Worm (Caenorhabditis elegans) whole organism, midembryonic: ENCODE measurements around the gene C53A5.11.

Experiments used
- T22C8.4 ChIP-seq: fragments of 200-800 bp; sonication (Bioruptor generic); IDR thresholded peaks from 2 replicates; pipeline ENCODE4 v1.3.6; 2022; ENCODE audit warnings: missing genetic modification characterization, missing compliant biosample characterization
- cog-1 ChIP-seq: sonication (generic microtip); optimal IDR thresholded peaks from 2 replicates; lab custom pipeline; 2016; ENCODE audit warnings: missing genetic modification characterization, missing compliant biosample characterization
- flt-1 ChIP-seq: fragments of 200-800 bp; sonication (Bioruptor generic); IDR thresholded peaks from 2 replicates; pipeline ENCODE4 v1.3.6; 2022; ENCODE audit warnings: missing genetic modification characterization, missing compliant biosample characterization
- klf-2 ChIP-seq: fragments of 200-800 bp; sonication (Bioruptor generic); conservative IDR thresholded peaks from 2 replicates; pipeline ENCODE4 v1.3.6; 2022; ENCODE audit warnings: missing genetic modification reagents, missing genetic modification characterization, missing compliant biosample characterization
- med-1 ChIP-seq: sonication (generic microtip); optimal IDR thresholded peaks from 2 replicates; lab custom pipeline; 2017; ENCODE audit warnings: missing genetic modification characterization, mild to moderate bottlenecking, missing compliant biosample characterization, antibody characterized with exemption, missing genetic modification reagents; ENCODE audit not compliant: insufficient read depth
- ref-1 ChIP-seq: fragments of 200-800 bp; sonication (Bioruptor generic); conservative IDR thresholded peaks from 2 replicates; pipeline ENCODE4 v1.3.6; 2022; ENCODE audit warnings: missing genetic modification reagents, missing genetic modification characterization, missing compliant biosample characterization
- tab-1 ChIP-seq: fragments of 200-800 bp; sonication (Bioruptor generic); IDR thresholded peaks from 2 replicates; pipeline ENCODE4 v1.3.6; 2022; ENCODE audit warnings: missing genetic modification characterization, missing compliant biosample characterization
- ztf-23 ChIP-seq: fragments of 200-800 bp; sonication (Bioruptor generic); IDR thresholded peaks from 2 replicates; pipeline ENCODE4 v1.3.6; 2022; ENCODE audit warnings: missing genetic modification reagents, missing genetic modification characterization, missing compliant biosample characterization
- ztf-29 ChIP-seq: fragments of 200-800 bp; sonication (Bioruptor generic); IDR thresholded peaks from 2 replicates; pipeline ENCODE4 v1.3.6; 2022; ENCODE audit warnings: missing genetic modification reagents, missing genetic modification characterization, missing compliant biosample characterization

ce11 chrV:14612168-14612567 is 49.5 kb downstream of the C53A5.11 start, which contains the start of the genes R11H6.5 and ccnk-1:
- TF ChIP-seq ztf-29 (GFP tag; lab: Robert Waterston, UW) (no peak), cog-1 (no peak), med-1 (GFP tag; lab: Kevin White, UChicago) (no peak), flt-1 (GFP tag; lab: Robert Waterston, UW) (no peak), ref-1 (GFP tag; lab: Robert Waterston, UW) (no peak), T22C8.4 (no peak), klf-2 (GFP tag; lab: Robert Waterston, UW) (no peak), tab-1 (GFP tag; lab: Robert Waterston, UW) (no peak), ztf-23 (no peak)
